Worm (Caenorhabditis elegans) whole organism, young adult: Measurements from ENCODE around the gene rgef-1.

Experiments used
- F23B12.7 ChIP-seq: sonication (generic microtip); optimal IDR thresholded peaks from 2 replicates; lab custom pipeline; 2017; ENCODE audit warnings: missing genetic modification characterization, mild to moderate bottlenecking, missing compliant biosample characterization, antibody characterized with exemption, moderate library complexity; ENCODE audit not compliant: insufficient read depth
- F33H1.4 ChIP-seq: fragments of 200-800 bp; sonication (Bioruptor generic); IDR thresholded peaks from 2 replicates; pipeline ENCODE4 v1.3.6; 2022; ENCODE audit warnings: missing genetic modification reagents, missing genetic modification characterization, missing compliant biosample characterization
- F37B4.10 ChIP-seq: fragments of 200-800 bp; sonication (Bioruptor generic); IDR thresholded peaks from 2 replicates; pipeline ENCODE4 v1.3.6; 2022; ENCODE audit warnings: missing genetic modification characterization, missing compliant biosample characterization
- F49E8.2 ChIP-seq: sonication (generic microtip); optimal IDR thresholded peaks from 3 replicates; lab custom pipeline; 2017; ENCODE audit warnings: missing genetic modification characterization, mild to moderate bottlenecking, missing compliant biosample characterization, antibody characterized with exemption, moderate library complexity; ENCODE audit not compliant: insufficient read depth
- F57C9.4 ChIP-seq: sonication (generic microtip); optimal IDR thresholded peaks from 2 replicates; lab custom pipeline; 2017; ENCODE audit warnings: mild to moderate bottlenecking, missing genetic modification characterization, missing compliant biosample characterization
- K12H6.12 ChIP-seq: fragments of 200-800 bp; sonication (Bioruptor generic); optimal IDR thresholded peaks from 2 replicates; lab custom pipeline; 2018; ENCODE audit warnings: mild to moderate bottlenecking, missing genetic modification characterization, missing compliant biosample characterization
- Y79H2A.3 ChIP-seq: fragments of 200-800 bp; sonication (Bioruptor generic); conservative IDR thresholded peaks from 2 replicates; pipeline ENCODE4 v1.3.6; 2022; ENCODE audit warnings: missing genetic modification reagents, missing genetic modification characterization, missing compliant biosample characterization
- ZK185.1 ChIP-seq: sonication (generic microtip); optimal IDR thresholded peaks from 2 replicates; lab custom pipeline; 2016; ENCODE audit warnings: mild to moderate bottlenecking, missing genetic modification characterization, missing compliant biosample characterization; ENCODE audit not compliant: poor library complexity, severe bottlenecking
- aptf-3 ChIP-seq: fragments of 200-800 bp; sonication (Bioruptor generic); IDR thresholded peaks from 2 replicates; pipeline ENCODE4 v1.3.6; 2022; ENCODE audit warnings: missing genetic modification characterization, missing compliant biosample characterization
- atf-7 ChIP-seq: sonication (generic microtip); optimal IDR thresholded peaks from 2 replicates; lab custom pipeline; 2017; ENCODE audit warnings: mild to moderate bottlenecking, missing genetic modification characterization, missing compliant biosample characterization
- ccch-3 ChIP-seq: fragments of 200-800 bp; sonication (Bioruptor generic); optimal IDR thresholded peaks from 2 replicates; lab custom pipeline; 2018; ENCODE audit warnings: mild to moderate bottlenecking, missing genetic modification characterization, missing compliant biosample characterization
- cebp-2 ChIP-seq: fragments of 200-800 bp; sonication (Bioruptor generic); IDR thresholded peaks from 2 replicates; pipeline ENCODE4 v1.3.6; 2022; ENCODE audit warnings: missing genetic modification characterization, missing compliant biosample characterization
- ceh-100 ChIP-seq: fragments of 200-800 bp; sonication (Bioruptor generic); IDR thresholded peaks from 2 replicates; pipeline ENCODE4 v1.3.6; 2022; ENCODE audit warnings: missing genetic modification reagents, missing genetic modification characterization, missing compliant biosample characterization
- ceh-58 ChIP-seq: fragments of 200-800 bp; sonication (Bioruptor generic); IDR thresholded peaks from 2 replicates; pipeline ENCODE4 v1.3.6; 2022; ENCODE audit warnings: missing genetic modification characterization, missing compliant biosample characterization
- efl-1 ChIP-seq: fragments of 150-350 bp; optimal IDR thresholded peaks from 2 replicates; lab custom pipeline; 2014; ENCODE audit warnings: missing biosample characterization, missing genetic modification reagents, missing genetic modification characterization
- egrh-3 ChIP-seq: fragments of 200-800 bp; sonication (Bioruptor generic); IDR thresholded peaks from 2 replicates; pipeline ENCODE4 v1.3.6; 2022; ENCODE audit warnings: missing genetic modification reagents, missing genetic modification characterization, missing compliant biosample characterization
- fkh-3 ChIP-seq: sonication (generic microtip); optimal IDR thresholded peaks from 2 replicates; lab custom pipeline; 2016; ENCODE audit warnings: mild to moderate bottlenecking, missing genetic modification characterization, missing compliant biosample characterization
- gei-17 ChIP-seq: fragments of 200-800 bp; sonication (Bioruptor generic); optimal IDR thresholded peaks from 2 replicates; lab custom pipeline; 2018; ENCODE audit warnings: mild to moderate bottlenecking, missing genetic modification characterization, missing compliant biosample characterization
- hlh-26 ChIP-seq: fragments of 200-800 bp; sonication (Bioruptor generic); conservative IDR thresholded peaks from 2 replicates; pipeline ENCODE4 v1.3.6; 2022; ENCODE audit warnings: missing genetic modification reagents, missing genetic modification characterization, missing compliant biosample characterization
- hmg-1.2 ChIP-seq: fragments of 200-800 bp; sonication (Bioruptor generic); IDR thresholded peaks from 2 replicates; pipeline ENCODE4 v1.3.6; 2022; ENCODE audit warnings: missing genetic modification reagents, missing genetic modification characterization, missing compliant biosample characterization
- hsf-1 ChIP-seq: fragments of 200-800 bp; sonication (Bioruptor generic); IDR thresholded peaks from 2 replicates; pipeline ENCODE4 v1.3.6; 2022; ENCODE audit warnings: missing genetic modification reagents, missing genetic modification characterization, missing compliant biosample characterization
- lin-54 ChIP-seq: fragments of 200-800 bp; sonication (Bioruptor generic); optimal IDR thresholded peaks from 2 replicates; lab custom pipeline; 2018; ENCODE audit warnings: mild to moderate bottlenecking, missing genetic modification characterization, missing compliant biosample characterization
- lsl-1 ChIP-seq: fragments of 200-800 bp; sonication (Bioruptor generic); optimal IDR thresholded peaks from 2 replicates; lab custom pipeline; 2018; ENCODE audit warnings: mild to moderate bottlenecking, missing genetic modification characterization, moderate library complexity, missing compliant biosample characterization
- madf-8 ChIP-seq: fragments of 200-800 bp; sonication (Bioruptor generic); conservative IDR thresholded peaks from 2 replicates; pipeline ENCODE4 v1.3.6; 2022; ENCODE audit warnings: missing genetic modification reagents, missing genetic modification characterization, missing compliant biosample characterization
- mxl-1 ChIP-seq: sonication (generic microtip); optimal IDR thresholded peaks from 2 replicates; lab custom pipeline; 2016; ENCODE audit warnings: missing genetic modification characterization, missing compliant biosample characterization
- nfya-1 ChIP-seq: sonication (generic microtip); optimal IDR thresholded peaks from 2 replicates; lab custom pipeline; 2017; ENCODE audit warnings: antibody characterized with exemption, missing compliant biosample characterization, missing genetic modification characterization, borderline replicate concordance; ENCODE audit not compliant: insufficient read depth
- nhr-80 ChIP-seq: sonication (generic microtip); optimal IDR thresholded peaks from 2 replicates; lab custom pipeline; 2016; ENCODE audit warnings: missing genetic modification characterization, missing compliant biosample characterization
- nhr-90 ChIP-seq: sonication (generic microtip); optimal IDR thresholded peaks from 2 replicates; lab custom pipeline; 2016; ENCODE audit warnings: missing genotype, mild to moderate bottlenecking, missing genetic modification characterization, missing compliant biosample characterization
- pbrm-1 ChIP-seq: fragments of 200-800 bp; sonication (Bioruptor generic); IDR thresholded peaks from 2 replicates; pipeline ENCODE4 v1.3.6; 2022; ENCODE audit warnings: missing genetic modification reagents, missing genetic modification characterization, missing compliant biosample characterization
- sdz-38 ChIP-seq: sonication (generic microtip); optimal IDR thresholded peaks from 2 replicates; lab custom pipeline; 2016; ENCODE audit warnings: missing genotype, missing genetic modification characterization, missing compliant biosample characterization
- snpc-3.4 ChIP-seq: sonication (generic microtip); optimal IDR thresholded peaks from 2 replicates; lab custom pipeline; 2017; ENCODE audit warnings: missing genetic modification characterization, mild to moderate bottlenecking, missing compliant biosample characterization, antibody characterized with exemption, moderate library complexity, missing genotype, missing genetic modification reagents
- somi-1 ChIP-seq: fragments of 200-800 bp; sonication (Bioruptor generic); optimal IDR thresholded peaks from 2 replicates; lab custom pipeline; 2018; ENCODE audit warnings: mild to moderate bottlenecking, missing genetic modification characterization, missing compliant biosample characterization
- sptf-2 ChIP-seq: fragments of 200-800 bp; sonication (Bioruptor generic); optimal IDR thresholded peaks from 2 replicates; lab custom pipeline; 2018; ENCODE audit warnings: mild to moderate bottlenecking, missing genetic modification characterization, missing compliant biosample characterization
- tbp1 ChIP-seq: fragments of 200-800 bp; sonication (Bioruptor generic); optimal IDR thresholded peaks from 2 replicates; lab custom pipeline; 2018; ENCODE audit warnings: mild to moderate bottlenecking, missing genetic modification characterization, missing compliant biosample characterization
- tbx-9 ChIP-seq: sonication (generic microtip); optimal IDR thresholded peaks from 2 replicates; lab custom pipeline; 2016; ENCODE audit warnings: borderline replicate concordance, missing genetic modification characterization, inconsistent platforms, missing compliant biosample characterization
- tlf-1 ChIP-seq: fragments of 200-800 bp; sonication (Bioruptor generic); optimal IDR thresholded peaks from 2 replicates; lab custom pipeline; 2018; ENCODE audit warnings: mild to moderate bottlenecking, missing genetic modification characterization, missing compliant biosample characterization
- ztf-22 ChIP-seq: fragments of 200-800 bp; sonication (Bioruptor generic); optimal IDR thresholded peaks from 2 replicates; lab custom pipeline; 2018; ENCODE audit warnings: mild to moderate bottlenecking, missing genetic modification characterization, moderate library complexity, missing compliant biosample characterization
- ztf-25 ChIP-seq: fragments of 200-800 bp; sonication (Bioruptor generic); IDR thresholded peaks from 2 replicates; pipeline ENCODE4 v1.3.6; 2022; ENCODE audit warnings: missing genetic modification reagents, missing genetic modification characterization, missing compliant biosample characterization
- ztf-26 ChIP-seq: sonication (generic microtip); optimal IDR thresholded peaks from 2 replicates; lab custom pipeline; 2017; ENCODE audit warnings: missing genetic modification characterization, missing compliant biosample characterization
- ztf-28 ChIP-seq: fragments of 200-800 bp; sonication (Bioruptor generic); IDR thresholded peaks from 2 replicates; pipeline ENCODE4 v1.3.6; 2022; ENCODE audit warnings: missing genetic modification reagents, missing genetic modification characterization, missing compliant biosample characterization
- ztf-6 ChIP-seq: fragments of 200-800 bp; sonication (Bioruptor generic); IDR thresholded peaks from 2 replicates; pipeline ENCODE4 v1.3.6; 2022; ENCODE audit warnings: missing genetic modification reagents, missing genetic modification characterization, missing compliant biosample characterization

Gene rgef-1

DNA sequence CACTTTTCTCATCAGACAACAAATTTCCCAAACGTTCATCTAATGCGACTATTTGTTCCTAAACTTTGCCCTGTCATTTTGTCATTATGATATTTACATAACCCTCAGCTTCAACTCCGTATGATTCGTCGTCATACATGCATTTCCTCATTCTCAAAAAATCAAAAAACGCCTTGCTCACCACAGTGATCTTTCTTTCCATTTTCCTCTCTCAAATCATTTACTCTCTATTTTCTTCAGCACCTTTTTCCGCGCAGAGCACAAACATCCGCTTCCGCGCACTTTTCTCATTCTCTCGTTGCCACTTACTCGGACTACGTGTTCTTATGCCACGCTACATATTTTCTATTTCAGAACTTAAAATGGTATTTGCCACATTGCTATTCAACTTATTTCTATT lies 15.5 kb upstream of the rgef-1 start, which contains the start of gene F25B3.2:
Gene F25B3.2 (plus strand): TSS at position 301 of the 400 bp plus-strand sequence.
- TF ChIP-seq F23B12.7 (tag; lab: Kevin White, UChicago), result no peak
- TF ChIP-seq egrh-3, result no peak
- no peak for TF ChIP-seq F33H1.4 (GFP tag; lab: Robert Waterston, UW)
- no peak for TF ChIP-seq ccch-3 (GFP tag; lab: Kevin White, UChicago)
- TF ChIP-seq hmg-1.2 (GFP tag; lab: Robert Waterston, UW), result no peak
- no peak for TF ChIP-seq F49E8.2 (tag; lab: Kevin White, UChicago)
- TF ChIP-seq nhr-80 (tag; lab: Kevin White, UChicago), result no peak
- TF ChIP-seq sptf-2 (GFP tag; lab: Kevin White, UChicago), result no peak
- no peak for TF ChIP-seq efl-1 (GFP tag; lab: Kevin White, UChicago)

DNA sequence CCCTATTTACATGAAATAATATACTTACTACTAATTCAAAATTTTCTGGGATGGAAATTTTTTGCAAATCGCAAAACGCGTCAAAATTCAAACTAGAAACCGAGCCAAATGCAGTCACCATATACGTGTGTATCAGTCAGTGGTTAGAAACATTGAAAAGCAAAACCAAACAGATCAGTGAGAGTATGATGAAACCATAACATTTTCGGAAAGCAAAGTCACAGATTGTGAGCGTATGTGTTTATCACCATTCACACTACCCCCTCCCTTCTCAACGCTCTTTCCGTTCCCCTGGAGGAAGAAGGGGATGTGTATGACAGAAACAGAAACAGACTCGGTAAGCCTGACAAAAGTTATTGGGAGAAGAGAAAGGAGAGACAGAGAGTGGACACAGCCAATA lies 10.2 kb upstream of the rgef-1 start:
- TF ChIP-seq lin-54 (GFP tag; lab: Kevin White, UChicago), result no peak
- TF ChIP-seq hsf-1 (GFP tag; lab: Robert Waterston, UW), result no peak
- no peak for TF ChIP-seq F33H1.4 (GFP tag; lab: Robert Waterston, UW)
- no peak for TF ChIP-seq ztf-6 (GFP tag; lab: Robert Waterston, UW)
- TF ChIP-seq mxl-1 (tag; lab: Kevin White, UChicago), result no peak
- TF ChIP-seq ceh-100, result no peak
- no peak for TF ChIP-seq cebp-2 (GFP tag; lab: Robert Waterston, UW)
- TF ChIP-seq ztf-25 (GFP tag; lab: Robert Waterston, UW), result no peak
- TF ChIP-seq ZK185.1 (tag; lab: Kevin White, UChicago), result no peak
- TF ChIP-seq ztf-26, result no peak
- no peak for TF ChIP-seq pbrm-1 (GFP tag; lab: Robert Waterston, UW)
- TF ChIP-seq ztf-22 (GFP tag; lab: Kevin White, UChicago), result no peak
- TF ChIP-seq fkh-3, result no peak
- no peak for TF ChIP-seq hlh-26 (GFP tag; lab: Robert Waterston, UW)
- no peak for TF ChIP-seq ztf-28 (GFP tag; lab: Robert Waterston, UW)
- TF ChIP-seq nfya-1 (tag; lab: Kevin White, UChicago), result no peak
- TF ChIP-seq sptf-2 (GFP tag; lab: Kevin White, UChicago), result no peak
- TF ChIP-seq F37B4.10 (GFP tag; lab: Robert Waterston, UW), result no peak
- TF ChIP-seq atf-7 (tag; lab: Kevin White, UChicago), result no peak
- no peak for TF ChIP-seq K12H6.12 (tag; lab: Kevin White, UChicago)

- TF ChIP-seq madf-8 (no peak), tbp1 (GFP tag; lab: Kevin White, UChicago) (no peak), F49E8.2 (tag; lab: Kevin White, UChicago) (no peak), nhr-90 (no peak), ceh-58 (GFP tag; lab: Robert Waterston, UW) (no peak), snpc-3.4 (tag; lab: Kevin White, UChicago) (no peak), Y79H2A.3 (no peak), sdz-38 (tag; lab: Kevin White, UChicago) (no peak), tlf-1 (GFP tag; lab: Kevin White, UChicago) (no peak), F57C9.4 (no peak), somi-1 (GFP tag; lab: Kevin White, UChicago) (no peak), tbx-9 (tag; lab: Kevin White, UChicago) (no peak), lsl-1 (GFP tag; lab: Kevin White, UChicago) (no peak), aptf-3 (GFP tag; lab: Robert Waterston, UW) (no peak), gei-17 (GFP tag; lab: Kevin White, UChicago) (no peak)
Observed at ce11 chrV:9571056-9571455, 9.6 kb upstream of the rgef-1 start.
